Fruit fly (Drosophila melanogaster): Measurements from ENCODE around the gene CG11771.

- TF ChIP-seq psq (optimal IDR thresholded peaks at IDR 0.05) = no peak
- TF ChIP-seq pan (optimal IDR thresholded peaks at IDR 0.05) = no peak
- TF ChIP-seq EcR (GFP tag; optimal IDR thresholded peaks at IDR 0.05) = no peak
- TF ChIP-seq CG8478 (optimal IDR thresholded peaks at IDR 0.05) = no peak
Measured at dm6 chr3R:24917814-24918636, 13.8 kb upstream of the CG11771 start, which contains the start of the genes PIG-S, sud1 and CG11168.

Measured in whole organism.